Fruit fly (Drosophila melanogaster): ENCODE data around the gene Smyd4-2.

DNA sequence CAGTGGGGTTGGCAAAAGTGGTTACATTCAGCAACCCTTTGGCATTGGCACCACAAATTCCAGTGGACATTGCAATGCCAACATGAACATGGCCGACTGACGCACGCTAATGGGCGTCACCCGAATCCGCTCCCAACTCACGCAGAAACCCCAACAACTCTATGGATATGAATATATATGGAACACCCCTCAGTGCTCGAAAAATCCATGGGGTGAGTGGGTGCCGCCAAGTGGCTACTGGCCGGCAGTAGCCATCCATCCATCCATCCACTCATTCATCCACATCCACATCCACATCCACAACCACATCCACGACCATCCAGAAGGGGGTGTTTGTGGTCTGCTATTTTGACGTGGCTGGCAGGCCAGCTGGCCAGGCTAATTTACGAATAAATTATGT lies 45.3 kb upstream of the Smyd4-2 start:
- TF ChIP-seq CG8478 (optimal IDR thresholded peaks at IDR 0.05) (no peak), CTCF (optimal IDR thresholded peaks at IDR 0.05) (no peak)
